Fruit fly (Drosophila melanogaster) whole organism, prepupa: ENCODE data around the gene CG17145.

ENCODE experiments used
- Blimp-1 ChIP-seq: fragments of 200-800 bp; sonication (Bioruptor generic); optimal IDR thresholded peaks from 3 replicates; lab custom pipeline; 2017; ENCODE audit warnings: missing biosample characterization, missing genetic modification characterization, mild to moderate bottlenecking, moderate library complexity, missing genetic modification reagents
- CG10631 ChIP-seq: fragments of 200-800 bp; sonication (Bioruptor generic); optimal IDR thresholded peaks from 2 replicates; lab custom pipeline; 2016; ENCODE audit warnings: missing biosample characterization, missing genetic modification characterization
- CG11294 ChIP-seq: fragments of 200-800 bp; sonication (Bioruptor generic); IDR thresholded peaks from 2 replicates; pipeline ENCODE4 v1.3.6; 2022; ENCODE audit warnings: missing biosample characterization, missing genetic modification characterization
- CG11762 ChIP-seq: fragments of 200-800 bp; sonication (Bioruptor generic); optimal IDR thresholded peaks from 3 replicates; lab custom pipeline; 2016; ENCODE audit warnings: missing biosample characterization, missing genetic modification characterization; ENCODE audit not compliant: insufficient read depth
- CG11902 ChIP-seq: fragments of 200-800 bp; sonication (Bioruptor generic); optimal IDR thresholded peaks from 3 replicates; lab custom pipeline; 2016; ENCODE audit warnings: missing biosample characterization, missing genetic modification characterization
- CG15336 ChIP-seq: fragments of 200-800 bp; sonication (Bioruptor generic); IDR thresholded peaks from 2 replicates; pipeline ENCODE4 v1.3.6; 2022; ENCODE audit warnings: missing biosample characterization, missing genetic modification characterization
- CG1621 ChIP-seq: fragments of 200-800 bp; sonication (Bioruptor generic); optimal IDR thresholded peaks from 3 replicates; lab custom pipeline; 2018; ENCODE audit warnings: missing biosample characterization, mild to moderate bottlenecking, missing genetic modification characterization
- CG3032 ChIP-seq: fragments of 200-800 bp; optimal IDR thresholded peaks from 2 replicates; lab custom pipeline; 2019; ENCODE audit warnings: missing biosample characterization, mild to moderate bottlenecking, missing genetic modification characterization, moderate library complexity
- CG34406 ChIP-seq: fragments of 200-800 bp; sonication (Bioruptor generic); optimal IDR thresholded peaks from 3 replicates; lab custom pipeline; 2016; ENCODE audit warnings: missing biosample characterization, missing genetic modification characterization
- CG4318 ChIP-seq: fragments of 200-800 bp; sonication (Bioruptor generic); optimal IDR thresholded peaks from 3 replicates; lab custom pipeline; 2017; ENCODE audit warnings: missing biosample characterization, mild to moderate bottlenecking, missing genetic modification characterization
- CG6792 ChIP-seq: fragments of 200-800 bp; sonication (Bioruptor generic); optimal IDR thresholded peaks from 3 replicates; lab custom pipeline; 2016; ENCODE audit warnings: missing biosample characterization, missing genetic modification characterization
- CG6854 ChIP-seq: fragments of 200-800 bp; sonication (Bioruptor generic); optimal IDR thresholded peaks from 2 replicates; lab custom pipeline; 2017; ENCODE audit warnings: missing biosample characterization, mild to moderate bottlenecking, missing genetic modification characterization
- CG7368 ChIP-seq: fragments of 200-800 bp; sonication (Bioruptor generic); optimal IDR thresholded peaks from 3 replicates; lab custom pipeline; 2016; ENCODE audit warnings: missing biosample characterization, missing genetic modification characterization
- CG8119 ChIP-seq: fragments of 200-800 bp; sonication (Bioruptor generic); IDR thresholded peaks from 3 replicates; pipeline ENCODE4 v1.3.6; 2022; ENCODE audit warnings: missing biosample characterization, missing genetic modification characterization
- Eip75B ChIP-seq: fragments of 200-800 bp; sonication (Bioruptor generic); optimal IDR thresholded peaks from 3 replicates; lab custom pipeline; 2016; ENCODE audit warnings: missing biosample characterization, missing genetic modification characterization
- Eip93F ChIP-seq: fragments of 200-800 bp; sonication (Bioruptor generic); optimal IDR thresholded peaks from 2 replicates; lab custom pipeline; 2016; ENCODE audit warnings: missing biosample characterization, mild to moderate bottlenecking, missing genetic modification characterization
- Ets21C ChIP-seq: fragments of 200-800 bp; sonication (Bioruptor generic); optimal IDR thresholded peaks from 3 replicates; lab custom pipeline; 2016; ENCODE audit warnings: missing biosample characterization, missing genetic modification characterization
- Ets96B ChIP-seq: fragments of 200-800 bp; optimal IDR thresholded peaks from 2 replicates; lab custom pipeline; 2019; ENCODE audit warnings: missing biosample characterization, mild to moderate bottlenecking, missing genetic modification characterization, moderate library complexity
- Hr38 ChIP-seq: sonication (Bioruptor generic); optimal IDR thresholded peaks from 2 replicates; lab custom pipeline; 2016; ENCODE audit warnings: missing biosample characterization, missing genetic modification characterization
- Hr4 ChIP-seq: fragments of 200-800 bp; sonication (Bioruptor generic); optimal IDR thresholded peaks from 3 replicates; lab custom pipeline; 2016; ENCODE audit warnings: missing biosample characterization, missing genetic modification characterization
- OdsH ChIP-seq: fragments of 200-800 bp; sonication (Bioruptor generic); optimal IDR thresholded peaks from 3 replicates; lab custom pipeline; 2016; ENCODE audit warnings: missing biosample characterization, missing genetic modification characterization
- Sox102F ChIP-seq: fragments of 200-800 bp; sonication (Bioruptor generic); optimal IDR thresholded peaks from 2 replicates; lab custom pipeline; 2016; ENCODE audit warnings: missing biosample characterization, mild to moderate bottlenecking, missing genetic modification characterization
- Sox14 ChIP-seq: fragments of 200-800 bp; sonication (Bioruptor generic); optimal IDR thresholded peaks from 3 replicates; lab custom pipeline; 2016; ENCODE audit warnings: missing biosample characterization, missing genetic modification characterization
- Sox15 ChIP-seq: fragments of 200-800 bp; sonication (Bioruptor generic); optimal IDR thresholded peaks from 3 replicates; lab custom pipeline; 2016; ENCODE audit warnings: missing biosample characterization, missing genetic modification characterization
- acj6 ChIP-seq: fragments of 200-800 bp; sonication (Bioruptor generic); optimal IDR thresholded peaks from 3 replicates; lab custom pipeline; 2016; ENCODE audit warnings: missing biosample characterization, missing genetic modification characterization
- cyc ChIP-seq: fragments of 200-800 bp; sonication (Bioruptor generic); optimal IDR thresholded peaks from 3 replicates; lab custom pipeline; 2016; ENCODE audit warnings: missing biosample characterization, missing genetic modification characterization
- dac ChIP-seq: fragments of 200-800 bp; sonication (Bioruptor generic); optimal IDR thresholded peaks from 2 replicates; lab custom pipeline; 2017; ENCODE audit warnings: missing biosample characterization, mild to moderate bottlenecking, missing genetic modification characterization
- dsx ChIP-seq: fragments of 200-800 bp; optimal IDR thresholded peaks from 3 replicates; lab custom pipeline; 2019; ENCODE audit warnings: missing biosample characterization, mild to moderate bottlenecking, missing genetic modification characterization, moderate library complexity; ENCODE audit not compliant: poor library complexity, severe bottlenecking
- esn ChIP-seq: fragments of 200-800 bp; sonication (Bioruptor generic); optimal IDR thresholded peaks from 2 replicates; lab custom pipeline; 2016; ENCODE audit warnings: missing biosample characterization, mild to moderate bottlenecking, missing genetic modification characterization, moderate library complexity
- fkh ChIP-seq: fragments of 200-800 bp; sonication (Bioruptor generic); optimal IDR thresholded peaks from 3 replicates; lab custom pipeline; 2017; ENCODE audit warnings: missing biosample characterization, mild to moderate bottlenecking, missing genetic modification characterization, moderate library complexity
- lz ChIP-seq: fragments of 200-800 bp; sonication (Bioruptor generic); optimal IDR thresholded peaks from 3 replicates; lab custom pipeline; 2016; ENCODE audit warnings: missing biosample characterization, missing genetic modification characterization
- net ChIP-seq: fragments of 200-800 bp; sonication (Bioruptor generic); optimal IDR thresholded peaks from 3 replicates; lab custom pipeline; 2016; ENCODE audit warnings: missing biosample characterization, missing genetic modification characterization
- spab ChIP-seq: fragments of 200-800 bp; sonication (Bioruptor generic); optimal IDR thresholded peaks from 2 replicates; lab custom pipeline; 2017; ENCODE audit warnings: missing biosample characterization, mild to moderate bottlenecking, missing genetic modification characterization, missing genetic modification reagents
- svp ChIP-seq: fragments of 200-800 bp; sonication (Bioruptor generic); peaks from one replicate; lab custom pipeline; 2016; ENCODE audit warnings: missing biosample characterization, missing genetic modification characterization
- topi ChIP-seq: fragments of 200-800 bp; sonication (Bioruptor generic); optimal IDR thresholded peaks from 3 replicates; lab custom pipeline; 2016; ENCODE audit warnings: missing biosample characterization, missing genetic modification characterization
- vri ChIP-seq: fragments of 200-800 bp; sonication (Bioruptor generic); optimal IDR thresholded peaks from 3 replicates; lab custom pipeline; 2016; ENCODE audit warnings: missing biosample characterization, mild to moderate bottlenecking, missing genetic modification characterization

Gene CG17145

dm6 chr3L:20212022-20212421 lies 9.6 kb upstream of the CG17145 start, which contains the start of gene CG7017:
Gene CG7017, minus strand, starts transcription at chr3L:20212122.
- TF ChIP-seq svp (GFP tag; lab: Kevin White, UChicago): peak; percentile 18
- no peak for TF ChIP-seq CG11294 (GFP tag; lab: Robert Waterston, UW)
- TF ChIP-seq, all 60 proteins: peak for 1

- no peak for TF ChIP-seq CG3032 (tag; lab: Kevin White, UChicago)
- TF ChIP-seq fkh (GFP tag; lab: Kevin White, UChicago): no peak
- TF ChIP-seq Ets21C: no peak
- no peak for TF ChIP-seq CG4318
- TF ChIP-seq, all 60 proteins: peak for 0
These were observed 1.2 kb upstream of the CG17145 start, which contains the start of gene CG6933 for dm6 chr3L:20220374-20220773. Gene CG6933, minus strand, starts transcription at chr3L:20220420.

DNA sequence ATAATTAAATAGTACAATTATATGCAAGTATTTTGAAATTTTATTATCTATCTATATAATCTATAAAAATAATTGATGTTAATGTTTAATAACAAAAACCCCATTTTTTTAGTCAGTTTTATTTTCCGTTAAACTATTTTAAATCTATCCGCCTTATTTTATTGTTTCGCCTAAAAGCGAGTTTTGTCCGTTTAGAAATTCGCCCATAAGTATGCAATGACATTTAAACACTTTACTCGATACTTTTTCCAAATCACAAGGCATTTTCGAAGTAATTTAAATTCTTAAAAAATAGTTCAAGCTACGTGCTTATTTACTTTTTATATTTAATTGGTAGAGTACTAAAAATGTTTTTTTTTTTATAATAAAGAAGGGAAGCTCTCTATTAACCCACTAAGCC lies 696 bp upstream of the CG17145 start:
- TF ChIP-seq Sox15 (GFP tag; lab: Kevin White, UChicago): no peak
- TF ChIP-seq topi (GFP tag; lab: Kevin White, UChicago): no peak
- TF ChIP-seq CG6792 (GFP tag; lab: Kevin White, UChicago): no peak
- no peak for TF ChIP-seq Blimp-1
- TF ChIP-seq CG3032 (tag; lab: Kevin White, UChicago): no peak
- TF ChIP-seq CG11762: no peak
- TF ChIP-seq CG4318: no peak
- no peak for TF ChIP-seq cyc (GFP tag; lab: Kevin White, UChicago)
- TF ChIP-seq Ets21C: no peak
- no peak for TF ChIP-seq lz (GFP tag; lab: Kevin White, UChicago)
- no peak for TF ChIP-seq CG7368 (GFP tag; lab: Kevin White, UChicago)
- no peak for TF ChIP-seq Hr4
- TF ChIP-seq OdsH (GFP tag; lab: Kevin White, UChicago): no peak
- TF ChIP-seq Sox14 (GFP tag; lab: Kevin White, UChicago): no peak
- no peak for TF ChIP-seq dsx (GFP tag; lab: Kevin White, UChicago)
- no peak for TF ChIP-seq CG8119 (GFP tag; lab: Robert Waterston, UW)
- TF ChIP-seq spab (GFP tag; lab: Kevin White, UChicago): no peak

DNA sequence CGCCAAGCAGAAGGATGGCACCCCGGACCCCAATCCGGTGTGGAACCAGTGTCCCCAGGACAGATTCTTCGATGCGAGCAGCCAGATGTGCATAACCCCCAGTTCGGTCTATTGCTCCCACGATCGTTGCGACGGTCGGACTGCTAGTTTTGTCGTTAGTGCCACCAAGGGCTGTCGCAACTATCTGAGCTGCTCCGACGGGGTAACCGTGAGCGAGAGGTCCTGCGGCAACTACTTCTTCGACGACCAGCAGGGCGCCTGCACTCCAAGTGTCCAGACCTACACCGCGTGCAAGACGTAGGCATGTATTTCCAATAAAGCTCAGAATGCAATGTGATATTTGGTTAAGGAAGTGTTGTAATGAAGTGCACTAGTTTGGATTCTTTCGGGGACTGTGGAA lies 1.0 kb downstream of the CG17145 start:
- TF ChIP-seq OdsH (GFP tag; lab: Kevin White, UChicago) (no peak), Ets21C (no peak), CG34406 (GFP tag; lab: Kevin White, UChicago) (no peak), topi (GFP tag; lab: Kevin White, UChicago) (no peak), esn (GFP tag; lab: Kevin White, UChicago) (no peak), CG6854 (GFP tag; lab: Kevin White, UChicago) (no peak), CG10631 (no peak), Eip93F (no peak), cyc (GFP tag; lab: Kevin White, UChicago) (no peak)

dm6 chr3L:20223398-20223951 lies 1.9 kb downstream of the CG17145 start, which contains the start of gene CG17147:
Gene CG17147, plus strand, starts transcription at chr3L:20223932.
- TF ChIP-seq CG11902 (GFP tag; lab: Kevin White, UChicago) (no peak), dac (no peak), Sox14 (GFP tag; lab: Kevin White, UChicago) (no peak), Ets96B (tag; lab: Kevin White, UChicago) (no peak), acj6 (GFP tag; lab: Kevin White, UChicago) (no peak), vri (no peak), Sox102F (GFP tag; lab: Kevin White, UChicago) (no peak), Hr38 (GFP tag; lab: Kevin White, UChicago) (no peak), CG1621 (tag; lab: Kevin White, UChicago) (no peak), CG4318 (no peak), Sox15 (GFP tag; lab: Kevin White, UChicago) (no peak), Ets21C (no peak), Hr4 (no peak), Eip75B (GFP tag; lab: Kevin White, UChicago) (no peak), net (no peak), CG15336 (GFP tag; lab: Robert Waterston, UW) (no peak), lz (GFP tag; lab: Kevin White, UChicago) (no peak)
